Fruit fly (Drosophila melanogaster): ENCODE data around the gene CG31104.

CG31104 gene

DNA sequence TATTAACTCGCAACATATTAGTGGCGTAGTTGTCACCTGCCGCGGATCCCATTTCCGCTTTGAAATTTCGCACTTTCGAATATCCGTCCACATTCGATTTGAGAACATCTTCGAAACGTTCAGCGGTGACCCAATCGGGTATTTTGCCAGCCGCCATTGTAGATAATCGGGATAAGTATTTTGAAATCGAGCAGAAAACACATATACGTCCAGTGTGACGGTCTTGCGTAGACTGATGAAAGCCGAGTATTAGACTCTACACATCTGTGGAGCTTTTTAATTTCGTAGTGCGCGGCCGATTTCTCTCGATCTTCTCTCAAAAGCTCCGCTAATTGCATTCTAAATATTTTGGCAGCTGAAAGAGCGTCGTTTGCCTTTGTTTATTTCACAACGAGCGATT, 43.8 kb downstream of the CG31104 start, which contains the start of gene CHKov1:
TSS of gene CHKov1 (minus strand) at position 238 of the 400 bp plus-strand sequence.
- TF ChIP-seq pan (optimal IDR thresholded peaks at IDR 0.05) (no peak), Hnf4 (GFP tag; optimal IDR thresholded peaks at IDR 0.05) (no peak), Hr78 (GFP tag; optimal IDR thresholded peaks at IDR 0.05) (no peak), rgr (GFP tag; optimal IDR thresholded peaks at IDR 0.05) (peak; percentile 33), psq (GFP tag; optimal IDR thresholded peaks at IDR 0.05) (no peak), OdsH (GFP tag; optimal IDR thresholded peaks at IDR 0.05) (peak; percentile 42), Dif (GFP tag; optimal IDR thresholded peaks at IDR 0.05; ENCODE audit: partially characterized antibody) (peak; percentile 40), dmrt93B (GFP tag; optimal IDR thresholded peaks at IDR 0.05) (no peak), jim (GFP tag; optimal IDR thresholded peaks at IDR 0.05) (no peak), Dfd (GFP tag; optimal IDR thresholded peaks at IDR 0.05) (no peak), Vsx2 (GFP tag; optimal IDR thresholded peaks at IDR 0.05; ENCODE audit: partially characterized antibody) (peak; percentile 14), ey (GFP tag; optimal IDR thresholded peaks at IDR 0.05) (no peak), dl (GFP tag; optimal IDR thresholded peaks at IDR 0.05; ENCODE audit: insufficient read depth in 1 of 2, partially characterized antibody in 2 of 2) (peak; percentile 9 to 15), Hr83 (GFP tag; optimal IDR thresholded peaks at IDR 0.05; ENCODE audit: poor library complexity, severe bottlenecking) (no peak), sage (GFP tag; optimal IDR thresholded peaks at IDR 0.05) (no peak), HLH106 (tag; optimal IDR thresholded peaks at IDR 0.05) (no peak), lola (GFP tag; optimal IDR thresholded peaks at IDR 0.05) (no peak), brk (GFP tag; optimal IDR thresholded peaks at IDR 0.05) (no peak), Myc (optimal IDR thresholded peaks at IDR 0.05) (no peak), tai (GFP tag; optimal IDR thresholded peaks at IDR 0.05) (no peak), N (GFP tag; optimal IDR thresholded peaks at IDR 0.05) (no peak), h (GFP tag; optimal IDR thresholded peaks at IDR 0.05) (no peak), Mio (GFP tag; optimal IDR thresholded peaks at IDR 0.05) (no peak), CrebA (GFP tag; optimal IDR thresholded peaks at IDR 0.05; ENCODE audit: borderline replicate concordance) (no peak), Rel (GFP tag; optimal IDR thresholded peaks at IDR 0.05) (peak; percentile 31), Rel (tag; optimal IDR thresholded peaks at IDR 0.05) (peak; percentile 84), CG32264 (GFP tag; optimal IDR thresholded peaks at IDR 0.05) (no peak), usp (GFP tag; optimal IDR thresholded peaks at IDR 0.05) (no peak), Sp1 (GFP tag; optimal IDR thresholded peaks at IDR 0.05) (no peak)

DNA sequence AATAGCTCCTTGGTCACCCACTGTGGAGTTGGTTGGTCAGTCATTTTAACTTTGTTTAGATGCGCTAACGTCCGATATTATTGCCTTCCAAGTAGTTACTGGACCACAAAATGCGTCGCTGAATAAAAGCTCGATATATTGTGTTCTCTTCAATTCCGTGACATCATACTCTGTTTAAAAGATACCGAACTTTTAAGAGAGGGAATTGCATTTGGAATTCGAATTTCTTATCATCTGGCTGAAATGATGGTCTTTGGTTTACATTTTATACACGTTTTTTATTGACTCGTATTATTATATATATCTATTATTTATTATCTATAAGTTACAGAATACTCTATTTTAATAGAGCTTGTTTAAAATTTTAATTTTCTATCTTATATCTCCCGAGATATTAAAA, 45.8 kb downstream of the CG31104 start, which contains the start of gene CHKov2:
TSS of gene CHKov2 (minus strand) at position 101 of the 400 bp plus-strand sequence.
- TF ChIP-seq Jra (GFP tag; optimal IDR thresholded peaks at IDR 0.05) (no peak), HLH106 (tag; optimal IDR thresholded peaks at IDR 0.05) (no peak), Rel (GFP tag; optimal IDR thresholded peaks at IDR 0.05) (no peak), Rel (tag; optimal IDR thresholded peaks at IDR 0.05) (no peak), brk (GFP tag; optimal IDR thresholded peaks at IDR 0.05) (no peak), CG32264 (GFP tag; optimal IDR thresholded peaks at IDR 0.05) (no peak), Dfd (GFP tag; optimal IDR thresholded peaks at IDR 0.05) (no peak), Sp1 (GFP tag; optimal IDR thresholded peaks at IDR 0.05) (no peak), foxo (GFP tag; optimal IDR thresholded peaks at IDR 0.05) (no peak), sv (GFP tag; optimal IDR thresholded peaks at IDR 0.05) (no peak)

DNA sequence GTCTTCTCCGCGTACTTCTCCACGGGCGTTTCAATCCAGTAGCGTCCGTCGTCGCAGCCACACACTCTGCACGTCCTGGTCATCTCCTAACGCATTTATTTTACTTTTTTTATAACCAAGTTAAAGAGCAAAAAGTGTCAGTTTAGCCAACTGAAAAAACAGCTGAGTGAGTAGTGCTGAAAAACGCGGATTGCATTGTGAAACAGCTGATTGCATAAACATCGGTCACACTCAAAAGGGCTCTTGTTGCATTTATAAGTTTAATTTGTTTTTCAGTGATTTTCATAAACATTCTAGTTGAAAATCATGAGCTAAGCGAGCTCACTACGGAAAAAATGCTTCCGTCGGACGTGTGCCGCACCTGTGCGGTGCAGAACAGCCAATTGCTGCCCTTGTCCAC, 49.8 kb downstream of the CG31104 start, which contains the start of the genes CG10669 and CG11902:
TSS of gene CG10669 (minus strand) at position 179 of the 400 bp plus-strand sequence.
TSS of gene CG11902 (plus strand) at position 193 of the 400 bp plus-strand sequence.
- TF ChIP-seq Hr83 (GFP tag; optimal IDR thresholded peaks at IDR 0.05; ENCODE audit: poor library complexity, severe bottlenecking) (peak; percentile 18), Dif (GFP tag; optimal IDR thresholded peaks at IDR 0.05; ENCODE audit: partially characterized antibody) (no peak)
